Worm (Caenorhabditis elegans) whole organism, young adult: Measurements from ENCODE around the gene Y50D7A.8.
A peak's percentile ranks its signal among the peaks of the same experiment; 100 is the strongest.

Source experiments
- B0336.3 ChIP-seq: fragments of 200-800 bp; sonication (Bioruptor generic); IDR thresholded peaks from 2 replicates; pipeline ENCODE4 v1.3.6; 2022; ENCODE audit warnings: missing genetic modification characterization, missing compliant biosample characterization
- C06A6.2 ChIP-seq: fragments of 200-800 bp; sonication (Bioruptor generic); conservative IDR thresholded peaks from 2 replicates; pipeline ENCODE4 v1.3.6; 2022; ENCODE audit warnings: missing genetic modification characterization, missing compliant biosample characterization
- K11D2.4 ChIP-seq: fragments of 200-800 bp; sonication (Bioruptor generic); IDR thresholded peaks from 2 replicates; pipeline ENCODE4 v1.3.6; 2022; ENCODE audit warnings: missing genetic modification reagents, missing genetic modification characterization, missing compliant biosample characterization
- Y53G8AR.9 ChIP-seq: fragments of 200-800 bp; sonication (Bioruptor generic); conservative IDR thresholded peaks from 2 replicates; pipeline ENCODE4 v1.3.6; 2022; ENCODE audit warnings: missing genetic modification reagents, missing genetic modification characterization, missing compliant biosample characterization
- Y67H2A.10 ChIP-seq: fragments of 200-800 bp; sonication (Bioruptor generic); conservative IDR thresholded peaks from 2 replicates; pipeline ENCODE4 v1.3.6; 2022; ENCODE audit warnings: missing genetic modification reagents, missing genetic modification characterization, missing compliant biosample characterization
- Y95B8A.8 ChIP-seq: fragments of 200-800 bp; sonication (Bioruptor generic); IDR thresholded peaks from 2 replicates; pipeline ENCODE4 v1.3.6; 2022; ENCODE audit warnings: missing genetic modification reagents, missing genetic modification characterization, missing compliant biosample characterization
- ama-1 ChIP-seq, 3 experiments: fragments of 150-350 bp in 1 of 3; sonication (generic microtip) in 2 of 3; optimal IDR thresholded peaks; 2 replicates each; lab custom pipeline; 2014 to 2018; ENCODE audit warnings: missing biosample characterization in 2 of 3, missing genetic modification characterization in 2 of 3, missing genetic modification reagents in 2 of 3
- aptf-3 ChIP-seq: fragments of 200-800 bp; sonication (Bioruptor generic); IDR thresholded peaks from 2 replicates; pipeline ENCODE4 v1.3.6; 2022; ENCODE audit warnings: missing genetic modification characterization, missing compliant biosample characterization
- atf-7 ChIP-seq: sonication (generic microtip); optimal IDR thresholded peaks from 2 replicates; lab custom pipeline; 2017; ENCODE audit warnings: mild to moderate bottlenecking, missing genetic modification characterization, missing compliant biosample characterization
- attf-3 ChIP-seq: fragments of 200-800 bp; sonication (Bioruptor generic); conservative IDR thresholded peaks from 2 replicates; pipeline ENCODE4 v1.3.6; 2022; ENCODE audit warnings: missing genetic modification reagents, missing genetic modification characterization, missing compliant biosample characterization
- attf-5 ChIP-seq: fragments of 200-800 bp; sonication (Bioruptor generic); optimal IDR thresholded peaks from 2 replicates; lab custom pipeline; 2018; ENCODE audit warnings: mild to moderate bottlenecking, missing genetic modification characterization, missing compliant biosample characterization
- attf-6 ChIP-seq: fragments of 200-800 bp; sonication (Bioruptor generic); IDR thresholded peaks from 2 replicates; pipeline ENCODE4 v1.3.6; 2022; ENCODE audit warnings: missing genetic modification reagents, missing genetic modification characterization, missing compliant biosample characterization
- die-1 ChIP-seq: sonication (generic microtip); optimal IDR thresholded peaks from 2 replicates; lab custom pipeline; 2016; ENCODE audit warnings: missing genotype, mild to moderate bottlenecking, missing genetic modification characterization, missing compliant biosample characterization
- dox-1 ChIP-seq: fragments of 200-800 bp; sonication (Bioruptor generic); IDR thresholded peaks from 2 replicates; pipeline ENCODE4 v1.3.6; 2022; ENCODE audit warnings: missing genetic modification reagents, missing genetic modification characterization, missing compliant biosample characterization
- dpff-1 ChIP-seq: sonication (generic microtip); optimal IDR thresholded peaks from 2 replicates; lab custom pipeline; 2017; ENCODE audit warnings: mild to moderate bottlenecking, missing genetic modification characterization, missing compliant biosample characterization
- egl-44 ChIP-seq: fragments of 200-800 bp; sonication (Bioruptor generic); IDR thresholded peaks from 2 replicates; pipeline ENCODE4 v1.3.6; 2022; ENCODE audit warnings: missing genetic modification reagents, missing genetic modification characterization, missing compliant biosample characterization
- egrh-3 ChIP-seq: fragments of 200-800 bp; sonication (Bioruptor generic); IDR thresholded peaks from 2 replicates; pipeline ENCODE4 v1.3.6; 2022; ENCODE audit warnings: missing genetic modification reagents, missing genetic modification characterization, missing compliant biosample characterization
- ets-4 ChIP-seq: fragments of 200-800 bp; sonication (Bioruptor generic); optimal IDR thresholded peaks from 2 replicates; lab custom pipeline; 2018; ENCODE audit warnings: mild to moderate bottlenecking, missing genetic modification characterization, missing compliant biosample characterization
- hmg-1.2 ChIP-seq: fragments of 200-800 bp; sonication (Bioruptor generic); IDR thresholded peaks from 2 replicates; pipeline ENCODE4 v1.3.6; 2022; ENCODE audit warnings: missing genetic modification reagents, missing genetic modification characterization, missing compliant biosample characterization
- hmg-20 ChIP-seq: fragments of 200-800 bp; sonication (Bioruptor generic); IDR thresholded peaks from 2 replicates; pipeline ENCODE4 v1.3.6; 2022; ENCODE audit warnings: missing genetic modification reagents, missing genetic modification characterization, missing compliant biosample characterization
- lin-26 ChIP-seq: fragments of 200-800 bp; sonication (Bioruptor generic); IDR thresholded peaks from 2 replicates; pipeline ENCODE4 v1.3.6; 2022; ENCODE audit warnings: missing genetic modification reagents, missing genetic modification characterization, missing compliant biosample characterization
- lin-35 ChIP-seq, 3 experiments: fragments of 150-350 bp in 2 of 3; sonication (generic microtip) in 1 of 3; optimal IDR thresholded peaks; 2 replicates each; lab custom pipeline; 2014 to 2018; ENCODE audit warnings: missing biosample characterization in 3 of 3, missing genetic modification characterization in 3 of 3, missing genetic modification reagents in 3 of 3
- madf-10 ChIP-seq: sonication (generic microtip); optimal IDR thresholded peaks from 2 replicates; lab custom pipeline; 2016; ENCODE audit warnings: mild to moderate bottlenecking, missing genetic modification characterization, missing compliant biosample characterization
- madf-3 ChIP-seq: fragments of 200-800 bp; sonication (Bioruptor generic); IDR thresholded peaks from 2 replicates; pipeline ENCODE4 v1.3.6; 2022; ENCODE audit warnings: missing genetic modification reagents, missing genetic modification characterization, missing compliant biosample characterization
- mcd-1 ChIP-seq: fragments of 200-800 bp; sonication (Bioruptor generic); IDR thresholded peaks from 2 replicates; pipeline ENCODE4 v1.3.6; 2022; ENCODE audit warnings: missing genetic modification reagents, missing genetic modification characterization, missing compliant biosample characterization
- mel-28 ChIP-seq: sonication (generic microtip); optimal IDR thresholded peaks from 2 replicates; lab custom pipeline; 2016; ENCODE audit warnings: borderline replicate concordance, mild to moderate bottlenecking, missing genetic modification characterization, missing compliant biosample characterization
- mes-4 ChIP-seq: sonication (generic microtip); optimal IDR thresholded peaks from 2 replicates; lab custom pipeline; 2016; ENCODE audit warnings: missing genotype, missing genetic modification characterization, missing compliant biosample characterization
- mxl-1 ChIP-seq: sonication (generic microtip); optimal IDR thresholded peaks from 2 replicates; lab custom pipeline; 2016; ENCODE audit warnings: missing genetic modification characterization, missing compliant biosample characterization
- nhr-80 ChIP-seq: sonication (generic microtip); optimal IDR thresholded peaks from 2 replicates; lab custom pipeline; 2016; ENCODE audit warnings: missing genetic modification characterization, missing compliant biosample characterization
- nhr-90 ChIP-seq: sonication (generic microtip); optimal IDR thresholded peaks from 2 replicates; lab custom pipeline; 2016; ENCODE audit warnings: missing genotype, mild to moderate bottlenecking, missing genetic modification characterization, missing compliant biosample characterization
- pbrm-1 ChIP-seq: fragments of 200-800 bp; sonication (Bioruptor generic); IDR thresholded peaks from 2 replicates; pipeline ENCODE4 v1.3.6; 2022; ENCODE audit warnings: missing genetic modification reagents, missing genetic modification characterization, missing compliant biosample characterization
- rcor-1 ChIP-seq: fragments of 200-800 bp; sonication (Bioruptor generic); IDR thresholded peaks from 2 replicates; pipeline ENCODE4 v1.3.6; 2022; ENCODE audit warnings: missing genetic modification reagents, missing genetic modification characterization, missing compliant biosample characterization
- repo-1 ChIP-seq: sonication (generic microtip); optimal IDR thresholded peaks from 2 replicates; lab custom pipeline; 2017; ENCODE audit warnings: mild to moderate bottlenecking, missing genetic modification characterization, missing compliant biosample characterization
- snpc-1.1 ChIP-seq: sonication (generic microtip); optimal IDR thresholded peaks from 2 replicates; lab custom pipeline; 2017; ENCODE audit warnings: missing genetic modification characterization, mild to moderate bottlenecking, missing compliant biosample characterization, antibody characterized with exemption, moderate library complexity, missing genotype, missing genetic modification reagents; ENCODE audit not compliant: insufficient read depth
- snpc-3.4 ChIP-seq: sonication (generic microtip); optimal IDR thresholded peaks from 2 replicates; lab custom pipeline; 2017; ENCODE audit warnings: missing genetic modification characterization, mild to moderate bottlenecking, missing compliant biosample characterization, antibody characterized with exemption, moderate library complexity, missing genotype, missing genetic modification reagents
- snpc-4 ChIP-seq, 5 experiments: fragments of 150-350 bp in 1 of 5; sonication (generic microtip) in 4 of 5; optimal IDR thresholded peaks; 2 replicates each; lab custom pipeline; 2014 to 2018; ENCODE audit warnings: missing genetic modification characterization in 5 of 5, missing biosample characterization in 3 of 5, antibody characterized with exemption in 2 of 5, mild to moderate bottlenecking in 2 of 5, missing compliant biosample characterization in 2 of 5, missing genotype in 2 of 5, moderate library complexity in 2 of 5, missing genetic modification reagents in 1 of 5
- somi-1 ChIP-seq: fragments of 200-800 bp; sonication (Bioruptor generic); optimal IDR thresholded peaks from 2 replicates; lab custom pipeline; 2018; ENCODE audit warnings: mild to moderate bottlenecking, missing genetic modification characterization, missing compliant biosample characterization
- sptf-2 ChIP-seq: fragments of 200-800 bp; sonication (Bioruptor generic); optimal IDR thresholded peaks from 2 replicates; lab custom pipeline; 2018; ENCODE audit warnings: mild to moderate bottlenecking, missing genetic modification characterization, missing compliant biosample characterization
- tbp1 ChIP-seq: fragments of 200-800 bp; sonication (Bioruptor generic); optimal IDR thresholded peaks from 2 replicates; lab custom pipeline; 2018; ENCODE audit warnings: mild to moderate bottlenecking, missing genetic modification characterization, missing compliant biosample characterization
- tlf-1 ChIP-seq: fragments of 200-800 bp; sonication (Bioruptor generic); optimal IDR thresholded peaks from 2 replicates; lab custom pipeline; 2018; ENCODE audit warnings: mild to moderate bottlenecking, missing genetic modification characterization, missing compliant biosample characterization
- unc-62 ChIP-seq: fragments of 150-350 bp; optimal IDR thresholded peaks from 2 replicates; lab custom pipeline; 2014; ENCODE audit warnings: missing biosample characterization, missing genetic modification reagents, missing genetic modification characterization
- xnd-1 ChIP-seq: sonication (generic microtip); optimal IDR thresholded peaks from 2 replicates; lab custom pipeline; 2016; ENCODE audit warnings: missing genotype, missing genetic modification reagents, missing genetic modification characterization, missing compliant biosample characterization
- zfh-2 ChIP-seq: fragments of 200-800 bp; sonication (Bioruptor generic); conservative IDR thresholded peaks from 2 replicates; pipeline ENCODE4 v1.3.6; 2022; ENCODE audit warnings: missing genetic modification reagents, missing genetic modification characterization, missing compliant biosample characterization
- ztf-18 ChIP-seq: sonication (generic microtip); optimal IDR thresholded peaks from 2 replicates; lab custom pipeline; 2016; ENCODE audit warnings: missing genotype, mild to moderate bottlenecking, missing genetic modification characterization, missing compliant biosample characterization
- ztf-26 ChIP-seq: sonication (generic microtip); optimal IDR thresholded peaks from 2 replicates; lab custom pipeline; 2017; ENCODE audit warnings: missing genetic modification characterization, missing compliant biosample characterization

The Y50D7A.8 gene

ce11 chrIII:354545-355460, 11.8 kb upstream of the Y50D7A.8 start, which contains the start of gene gei-4 (continued):
- TF ChIP-seq ztf-18 (tag; lab: Kevin White, UChicago) (peak; percentile 41), xnd-1 (no peak), dpff-1 (no peak), nhr-80 (tag; lab: Kevin White, UChicago) (peak; percentile 91), C06A6.2 (GFP tag; lab: Robert Waterston, UW) (0 out of 2 replicates have a peak, but pooled peaks have one; percentile 25), atf-7 (tag; lab: Kevin White, UChicago) (peak; percentile 73), nhr-90 (tag; lab: Kevin White, UChicago) (peak; percentile 24), Y53G8AR.9 (GFP tag; lab: Robert Waterston, UW) (peak; percentile 73; the same call in 1 of the 2 replicates), Y67H2A.10 (GFP tag; lab: Robert Waterston, UW) (0 out of 2 replicates have a peak, but pooled peaks have one; percentile 47), ztf-26 (tag; lab: Kevin White, UChicago) (peak; percentile 79), lin-26 (GFP tag; lab: Robert Waterston, UW) (peak; percentile 46; the same call in 1 of the 2 replicates), ets-4 (peak; percentile 79), snpc-3.4 (no peak), hmg-20 (GFP tag; lab: Robert Waterston, UW) (peak; percentile 54; the same call in 1 of the 2 replicates), attf-3 (peak; percentile 48; the same call in 1 of the 2 replicates), mcd-1 (GFP tag; lab: Robert Waterston, UW) (peak; percentile 75), mes-4 (tag; lab: Kevin White, UChicago) (no peak), egrh-3 (peak; percentile 77), K11D2.4 (no peak), hmg-1.2 (GFP tag; lab: Robert Waterston, UW) (peak; percentile 98), egl-44 (peak; percentile 54; the same call in 1 of the 2 replicates), snpc-1.1 (tag; lab: Kevin White, UChicago) (no peak), sptf-2 (GFP tag; lab: Kevin White, UChicago) (peak; percentile 86), madf-3 (GFP tag; lab: Robert Waterston, UW) (0 out of 2 replicates have a peak, but pooled peaks have one; percentile 21), mel-28 (peak; percentile 24), attf-6 (no peak), tlf-1 (GFP tag; lab: Kevin White, UChicago) (peak; percentile 32), madf-10 (tag; lab: Kevin White, UChicago) (peak; percentile 76), Y95B8A.8 (GFP tag; lab: Robert Waterston, UW) (peak; percentile 29; the same call in 1 of the 2 replicates), unc-62 (GFP tag; lab: Kevin White, UChicago) (no peak), attf-5 (GFP tag; lab: Kevin White, UChicago) (peak; percentile 85), ama-1 (optimal IDR thresholded peaks at IDR 0.05; lab: Kevin White, UChicago) (peak; percentile 62), ama-1 (GFP tag; optimal IDR thresholded peaks at IDR 0.05; lab: Kevin White, UChicago) (no peak), tbp1 (GFP tag; lab: Kevin White, UChicago) (peak; percentile 50), aptf-3 (no peak), rcor-1 (0 out of 2 replicates have a peak, but pooled peaks have one; percentile 5), pbrm-1 (GFP tag; lab: Robert Waterston, UW) (peak; percentile 65), dox-1 (peak; percentile 81), lin-35 (GFP tag; optimal IDR thresholded peaks at IDR 0.05; lab: Kevin White, UChicago) (peak in 1 of 3 experiments; percentile 52), repo-1 (no peak), zfh-2 (peak; percentile 100), somi-1 (GFP tag; lab: Kevin White, UChicago) (peak; percentile 69), die-1 (tag; lab: Kevin White, UChicago) (peak; percentile 1), snpc-4 (GFP tag; optimal IDR thresholded peaks at IDR 0.05; lab: Kevin White, UChicago) (no peak), snpc-4 (tag; optimal IDR thresholded peaks at IDR 0.05; lab: Kevin White, UChicago) (peak in 2 of 4 experiments; percentile 55 to 79), mxl-1 (tag; lab: Kevin White, UChicago) (peak; percentile 28), B0336.3 (peak; percentile 90)
